Worm (Caenorhabditis elegans): ENCODE results near the gene sdz-24.
A peak's percentile ranks its signal among the peaks of the same experiment; 100 is the strongest.

Gene sdz-24

ce11 chrII:689749-690148 lies 31.3 kb downstream of the sdz-24 start, which contains the start of gene T02H6.4:
Gene T02H6.4, plus strand, starts transcription at chrII:690049.
- TF ChIP-seq mab-5 (tag; optimal IDR thresholded peaks at IDR 0.05) (no peak), nhr-11 (tag; optimal IDR thresholded peaks at IDR 0.05) (no peak), nhr-129 (tag; optimal IDR thresholded peaks at IDR 0.05) (no peak), ZK546.5 (tag; optimal IDR thresholded peaks at IDR 0.05) (no peak), sma-9 (GFP tag; optimal IDR thresholded peaks at IDR 0.05) (no peak), sma-9 (tag; optimal IDR thresholded peaks at IDR 0.05) (no peak), nhr-6 (tag; optimal IDR thresholded peaks at IDR 0.05) (no peak)

- TF ChIP-seq ceh-82 (tag; optimal IDR thresholded peaks at IDR 0.05) = no peak
- TF ChIP-seq lin-11 (tag; optimal IDR thresholded peaks at IDR 0.05) = no peak
- TF ChIP-seq elt-1 (tag; optimal IDR thresholded peaks at IDR 0.05) = no peak
- no peak for TF ChIP-seq sem-4 (tag; optimal IDR thresholded peaks at IDR 0.05)
- TF ChIP-seq C34F6.9 (tag; optimal IDR thresholded peaks at IDR 0.05) = no peak
- no peak for TF ChIP-seq nhr-129 (tag; optimal IDR thresholded peaks at IDR 0.05)
- no peak for TF ChIP-seq skn-1 (tag; optimal IDR thresholded peaks at IDR 0.05)
- TF ChIP-seq nhr-237 (tag; optimal IDR thresholded peaks at IDR 0.05) = no peak
- no peak for TF ChIP-seq alr-1 (tag; optimal IDR thresholded peaks at IDR 0.05)
- no peak for TF ChIP-seq unc-55 (GFP tag; optimal IDR thresholded peaks at IDR 0.05)
- no peak for TF ChIP-seq Y55F3AM.14 (GFP tag; optimal IDR thresholded peaks at IDR 0.05)
- TF ChIP-seq F13H6.1 (tag; optimal IDR thresholded peaks at IDR 0.05) = no peak
- no peak for TF ChIP-seq elt-3 (tag; optimal IDR thresholded peaks at IDR 0.05)
- TF ChIP-seq nhr-23 (tag; optimal IDR thresholded peaks at IDR 0.05) = no peak
- TF ChIP-seq nhr-11 (tag; optimal IDR thresholded peaks at IDR 0.05) = no peak
- no peak for TF ChIP-seq unc-62 (GFP tag; optimal IDR thresholded peaks at IDR 0.05)
Observed at ce11 chrII:691550-691949, 33.1 kb downstream of the sdz-24 start, which contains the start of gene T02H6.3. Gene T02H6.3, plus strand, starts transcription at chrII:691850.

- TF ChIP-seq dmd-4 (tag; optimal IDR thresholded peaks at IDR 0.05) = no peak
- no peak for TF ChIP-seq ZK546.5 (tag; optimal IDR thresholded peaks at IDR 0.05)
- TF ChIP-seq ceh-16 (tag; optimal IDR thresholded peaks at IDR 0.05) = no peak
- no peak for TF ChIP-seq nhr-77 (tag; optimal IDR thresholded peaks at IDR 0.05)
- no peak for TF ChIP-seq alr-1 (tag; optimal IDR thresholded peaks at IDR 0.05)
- no peak for TF ChIP-seq unc-62 (GFP tag; optimal IDR thresholded peaks at IDR 0.05)
- TF ChIP-seq elt-1 (tag; optimal IDR thresholded peaks at IDR 0.05) = no peak
- TF ChIP-seq R02D3.7 (tag; optimal IDR thresholded peaks at IDR 0.05) = no peak
- no peak for TF ChIP-seq unc-39 (tag; optimal IDR thresholded peaks at IDR 0.05)
- TF ChIP-seq ztf-4 (tag; optimal IDR thresholded peaks at IDR 0.05) = no peak
- TF ChIP-seq Y55F3AM.14 (GFP tag; optimal IDR thresholded peaks at IDR 0.05) = no peak
- TF ChIP-seq F13H6.1 (tag; optimal IDR thresholded peaks at IDR 0.05) = no peak
Observed at ce11 chrII:701025-701370, 42.5 kb downstream of the sdz-24 start, which contains the start of gene T02H6.11. Gene T02H6.11, minus strand, starts transcription at chrII:701125.

ce11 chrII:701371-702139 lies 43.1 kb downstream of the sdz-24 start, which contains the start of gene thoc-1:
Gene thoc-1, plus strand, starts transcription at chrII:702107.
- peak in 1 of 2 experiments; percentile 16 for TF ChIP-seq lsy-2 (tag; optimal IDR thresholded peaks at IDR 0.05)
- no peak for TF ChIP-seq alr-1 (tag; optimal IDR thresholded peaks at IDR 0.05)

- TF ChIP-seq nhr-12 (tag; optimal IDR thresholded peaks at IDR 0.05) (no peak), lin-13 (GFP tag; optimal IDR thresholded peaks at IDR 0.05) (no peak), ZK546.5 (tag; optimal IDR thresholded peaks at IDR 0.05) (no peak), nhr-11 (tag; optimal IDR thresholded peaks at IDR 0.05) (no peak), nhr-77 (tag; optimal IDR thresholded peaks at IDR 0.05) (no peak), gmeb-1 (tag; optimal IDR thresholded peaks at IDR 0.05) (no peak), unc-62 (GFP tag; optimal IDR thresholded peaks at IDR 0.05) (no peak), alr-1 (tag; optimal IDR thresholded peaks at IDR 0.05) (no peak), mbf-1 (tag; optimal IDR thresholded peaks at IDR 0.05) (no peak), nhr-25 (tag; optimal IDR thresholded peaks at IDR 0.05) (no peak), ceh-82 (tag; optimal IDR thresholded peaks at IDR 0.05) (no peak), zag-1 (tag; optimal IDR thresholded peaks at IDR 0.05) (no peak)
Observed at ce11 chrII:709081-709480, 50.6 kb downstream of the sdz-24 start, which contains the start of gene T02H6.1. Gene T02H6.1, plus strand, starts transcription at chrII:709381.

Measured in whole organism, L2 larva.